Worm (Caenorhabditis elegans): ENCODE data around the gene F36A4.3.

Gene F36A4.3

DNA sequence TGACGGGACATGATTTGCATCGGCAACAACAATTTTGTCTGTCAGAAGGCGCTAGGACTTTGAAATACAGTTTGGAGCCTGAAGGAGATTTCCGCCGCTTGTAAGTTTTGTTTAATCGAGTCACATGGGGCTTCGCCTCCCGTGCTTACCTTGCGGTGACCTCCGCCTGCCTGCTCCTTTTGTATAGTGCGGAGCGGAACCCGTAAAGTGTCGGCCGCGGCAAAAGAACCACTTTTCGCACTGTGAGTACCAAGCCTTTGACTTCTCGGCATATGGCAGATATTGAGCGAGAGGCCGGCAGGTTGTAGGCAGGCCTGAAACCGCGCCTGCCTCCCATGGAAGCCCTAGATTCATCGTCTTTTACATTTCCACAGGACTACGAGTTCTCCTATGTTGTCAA, 3.5 kb upstream of the F36A4.3 start:
- 0 out of 2 replicates have a peak, but pooled peaks have one; percentile 35 for TF ChIP-seq dmd-8 (GFP tag; IDR thresholded peaks at IDR 0.05)
- TF ChIP-seq zfp-2 (tag; optimal IDR thresholded peaks at IDR 0.05) = no peak
- peak; percentile 60; the same call in 1 of the 2 replicates for TF ChIP-seq set-16 (GFP tag; IDR thresholded peaks at IDR 0.05)

DNA sequence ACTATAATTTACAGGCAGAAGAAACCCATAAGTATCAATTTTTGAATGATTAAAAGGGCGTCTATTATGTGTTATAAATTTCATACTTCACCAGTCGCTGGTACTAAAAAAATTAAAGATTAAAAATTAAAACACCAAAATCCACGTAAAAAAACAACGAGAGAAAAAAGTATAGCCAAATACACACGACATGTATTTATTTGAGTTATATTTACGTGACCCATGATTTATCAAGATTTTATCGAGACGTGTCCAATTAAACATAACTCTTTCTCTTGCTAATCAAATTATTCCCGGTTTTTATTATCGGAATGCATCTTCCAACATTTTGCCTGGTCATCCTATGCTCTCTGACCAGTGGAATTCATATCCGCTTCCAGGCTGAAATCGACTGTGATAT, 2.1 kb upstream of the F36A4.3 start, which contains the start of gene F36A4.4:
Gene F36A4.4, plus strand, starts transcription at position 301 of the 400 bp plus-strand sequence.
- TF ChIP-seq lin-29 (GFP tag; IDR thresholded peaks at IDR 0.05) (no peak), lin-13 (GFP tag; optimal IDR thresholded peaks at IDR 0.05) (no peak), nhr-10 (tag; optimal IDR thresholded peaks at IDR 0.05) (no peak), lin-39 (tag; optimal IDR thresholded peaks at IDR 0.05) (no peak), mep-1 (tag; optimal IDR thresholded peaks at IDR 0.05) (no peak), hlh-11 (tag; optimal IDR thresholded peaks at IDR 0.05) (no peak), daf-12 (tag; optimal IDR thresholded peaks at IDR 0.05) (no peak), nhr-28 (tag; optimal IDR thresholded peaks at IDR 0.05) (no peak), ceh-44 (GFP tag; IDR thresholded peaks at IDR 0.05) (no peak)

- TF ChIP-seq mxl-2 (GFP tag; conservative IDR thresholded peaks at IDR 0.05) = no peak
- TF ChIP-seq ama-1 (optimal IDR thresholded peaks at IDR 0.05) = no peak
- no peak for TF ChIP-seq snpc-1.2 (GFP tag; IDR thresholded peaks at IDR 0.05)
- TF ChIP-seq F37D6.2 (tag; optimal IDR thresholded peaks at IDR 0.05) = no peak
- TF ChIP-seq nhr-25 (tag; optimal IDR thresholded peaks at IDR 0.05; ENCODE audit: borderline replicate concordance, insufficient read depth) = no peak
- TF ChIP-seq Y5F2A.4 (GFP tag; optimal IDR thresholded peaks at IDR 0.05) = no peak
- no peak for TF ChIP-seq pqm-1 (tag; optimal IDR thresholded peaks at IDR 0.05)
- no peak for TF ChIP-seq spr-1 (tag; optimal IDR thresholded peaks at IDR 0.05)
- TF ChIP-seq saeg-2 (GFP tag; IDR thresholded peaks at IDR 0.05) = no peak
- TF ChIP-seq hlh-11 (tag; optimal IDR thresholded peaks at IDR 0.05) = no peak
- no peak for TF ChIP-seq unc-130 (GFP tag; optimal IDR thresholded peaks at IDR 0.05)
- TF ChIP-seq set-16 (GFP tag; IDR thresholded peaks at IDR 0.05) = no peak
- TF ChIP-seq lin-39 (tag; optimal IDR thresholded peaks at IDR 0.05) = no peak
- no peak for TF ChIP-seq F49E8.2 (tag; optimal IDR thresholded peaks at IDR 0.05; ENCODE audit: borderline replicate concordance)
Measured at ce11 chrIV:4270925-4271324, 1.5 kb downstream of the F36A4.3 start, which contains the start of gene F36A4.2. Gene F36A4.2 (plus strand): TSS chrIV:4271225.

DNA sequence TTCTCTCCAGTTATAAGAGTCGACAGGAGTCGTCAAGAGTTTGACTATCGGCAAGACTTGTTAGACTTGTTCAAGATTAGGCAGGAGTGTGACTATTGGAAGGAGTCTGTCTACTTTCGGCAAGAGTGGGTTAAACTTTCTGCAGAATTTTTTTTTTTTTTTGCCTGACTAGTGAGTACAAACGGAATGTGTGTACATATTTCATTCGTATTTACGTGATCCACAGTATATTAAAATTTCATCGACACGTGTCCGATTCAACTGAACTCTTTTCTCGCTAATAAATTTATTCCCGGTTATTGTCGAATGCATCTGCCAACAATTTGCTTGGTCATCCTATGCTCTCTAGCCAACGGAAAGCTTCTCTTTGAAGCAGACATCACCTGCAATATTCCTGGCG, 2.8 kb downstream of the F36A4.3 start, which contains the start of gene F36A4.1:
Gene F36A4.1, plus strand, starts transcription at position 301 of the 400 bp plus-strand sequence.
- TF ChIP-seq nhr-102 (tag; optimal IDR thresholded peaks at IDR 0.05) = no peak
- no peak for TF ChIP-seq daf-16 (GFP tag; optimal IDR thresholded peaks at IDR 0.05)
- no peak for TF ChIP-seq daf-16 (tag; optimal IDR thresholded peaks at IDR 0.05)
- no peak for TF ChIP-seq lin-1 (GFP tag; IDR thresholded peaks at IDR 0.05)
- no peak for TF ChIP-seq ces-1 (GFP tag; optimal IDR thresholded peaks at IDR 0.05)
- TF ChIP-seq nhr-11 (tag; optimal IDR thresholded peaks at IDR 0.05) = no peak
- no peak for TF ChIP-seq mep-1 (tag; optimal IDR thresholded peaks at IDR 0.05)
- no peak for TF ChIP-seq egl-43 (GFP tag; IDR thresholded peaks at IDR 0.05)
- no peak for TF ChIP-seq zip-11 (GFP tag; IDR thresholded peaks at IDR 0.05)
- no peak for TF ChIP-seq jun-1 (tag; optimal IDR thresholded peaks at IDR 0.05)
- no peak for TF ChIP-seq ceh-82 (tag; optimal IDR thresholded peaks at IDR 0.05)
- no peak for TF ChIP-seq lim-7 (GFP tag; IDR thresholded peaks at IDR 0.05)
- no peak for TF ChIP-seq pha-4 (GFP tag; IDR thresholded peaks at IDR 0.05)
- no peak for TF ChIP-seq pha-4 (tag; optimal IDR thresholded peaks at IDR 0.05)

- TF ChIP-seq madf-5 (GFP tag; IDR thresholded peaks at IDR 0.05) (no peak), zip-2 (tag; optimal IDR thresholded peaks at IDR 0.05) (no peak), nhr-11 (tag; optimal IDR thresholded peaks at IDR 0.05) (no peak), mes-2 (tag; optimal IDR thresholded peaks at IDR 0.05; ENCODE audit: poor library complexity, severe bottlenecking) (peak; percentile 70), hmg-1.1 (GFP tag; IDR thresholded peaks at IDR 0.05) (0 out of 2 replicates have a peak, but pooled peaks have one; percentile 29), hlh-11 (tag; optimal IDR thresholded peaks at IDR 0.05) (peak; percentile 10), spr-1 (tag; optimal IDR thresholded peaks at IDR 0.05) (no peak)
Measured at ce11 chrIV:4277694-4278093, 8.3 kb downstream of the F36A4.3 start, which contains the start of gene nhr-78. Gene nhr-78 (minus strand): TSS chrIV:4277875.
